Fruit fly (Drosophila melanogaster): Measurements from ENCODE around the gene Zmynd10.

The Zmynd10 gene

dm6 chr3L:13007946-13008462 lies 18.2 kb downstream of the Zmynd10 start (continued):
- no peak for TF ChIP-seq CG14441 (GFP tag; IDR thresholded peaks at IDR 0.05)
- TF ChIP-seq Taf1 (GFP tag; IDR thresholded peaks at IDR 0.05) = no peak
- no peak for TF ChIP-seq chm (GFP tag; IDR thresholded peaks at IDR 0.05)
- TF ChIP-seq pfk (GFP tag; optimal IDR thresholded peaks at IDR 0.05) = no peak
- no peak for TF ChIP-seq cad (GFP tag; optimal IDR thresholded peaks at IDR 0.05)
- peak; percentile 24 for TF ChIP-seq CG17829 (tag; optimal IDR thresholded peaks at IDR 0.05)
- no peak for TF ChIP-seq Oli (tag; optimal IDR thresholded peaks at IDR 0.05)
- TF ChIP-seq prd (optimal IDR thresholded peaks at IDR 0.05) = no peak
- no peak for TF ChIP-seq prd (GFP tag; IDR thresholded peaks at IDR 0.05)
- no peak for TF ChIP-seq Spps (tag; optimal IDR thresholded peaks at IDR 0.05)
- no peak for TF ChIP-seq CG1832 (GFP tag; optimal IDR thresholded peaks at IDR 0.05)
- no peak for TF ChIP-seq D (optimal IDR thresholded peaks at IDR 0.05)
- no peak for TF ChIP-seq D (GFP tag; optimal IDR thresholded peaks at IDR 0.05)
- TF ChIP-seq CG9437 (GFP tag; optimal IDR thresholded peaks at IDR 0.05) = no peak
- no peak for TF ChIP-seq Med (GFP tag)
- TF ChIP-seq salm (tag; optimal IDR thresholded peaks at IDR 0.05) = no peak
- no peak for TF ChIP-seq CG17912 (GFP tag; optimal IDR thresholded peaks at IDR 0.05)
- TF ChIP-seq CrebB (tag; optimal IDR thresholded peaks at IDR 0.05) = no peak
- no peak for TF ChIP-seq tll (GFP tag; optimal IDR thresholded peaks at IDR 0.05)
- TF ChIP-seq Oaz (GFP tag; IDR thresholded peaks at IDR 0.05) = no peak
- no peak for TF ChIP-seq Nf-YC (tag; optimal IDR thresholded peaks at IDR 0.05)
- no peak for TF ChIP-seq ase (GFP tag; IDR thresholded peaks at IDR 0.05)
- no peak for TF ChIP-seq z (GFP tag; IDR thresholded peaks at IDR 0.05)
- TF ChIP-seq CG30020 (tag; optimal IDR thresholded peaks at IDR 0.05) = no peak
- TF ChIP-seq Dref (GFP tag; IDR thresholded peaks at IDR 0.05) = peak; percentile 75
- no peak for TF ChIP-seq emc (GFP tag; optimal IDR thresholded peaks at IDR 0.05)
- TF ChIP-seq Doc2 (GFP tag; IDR thresholded peaks at IDR 0.05) = no peak
- no peak for TF ChIP-seq Usf (GFP tag; optimal IDR thresholded peaks at IDR 0.05)
- TF ChIP-seq chif (GFP tag; optimal IDR thresholded peaks at IDR 0.05) = no peak
- 0 out of 3 replicates have a peak, but pooled peaks have one; percentile 49 for TF ChIP-seq CG14860 (GFP tag; IDR thresholded peaks at IDR 0.05; ENCODE audit: partially characterized antibody)
- TF ChIP-seq sens-2 (GFP tag; IDR thresholded peaks at IDR 0.05) = no peak
- no peak for TF ChIP-seq CG15696 (tag; optimal IDR thresholded peaks at IDR 0.05)
- TF ChIP-seq Sry-δ (GFP tag; optimal IDR thresholded peaks at IDR 0.05) = peak; percentile 13
- TF ChIP-seq Xbp1 (GFP tag; optimal IDR thresholded peaks at IDR 0.05) = no peak
- TF ChIP-seq CG9609 (GFP tag; optimal IDR thresholded peaks at IDR 0.05) = no peak
- TF ChIP-seq CG2129 (GFP tag; IDR thresholded peaks at IDR 0.05; ENCODE audit: partially characterized antibody) = 0 out of 2 replicates have a peak, but pooled peaks have one; percentile 23
- no peak for TF ChIP-seq sens (GFP tag)
- no peak for TF ChIP-seq CG17385 (GFP tag; optimal IDR thresholded peaks at IDR 0.05)
- TF ChIP-seq otp (GFP tag; IDR thresholded peaks at IDR 0.05) = no peak
- no peak for TF ChIP-seq CG2120 (GFP tag; optimal IDR thresholded peaks at IDR 0.05)
- peak; percentile 69 for TF ChIP-seq CG3995 (GFP tag; optimal IDR thresholded peaks at IDR 0.05)
- no peak for TF ChIP-seq fd102C (GFP tag; optimal IDR thresholded peaks at IDR 0.05)
- no peak for TF ChIP-seq Hr78 (GFP tag; optimal IDR thresholded peaks at IDR 0.05)
- TF ChIP-seq CG7745 (tag; optimal IDR thresholded peaks at IDR 0.05) = no peak
- TF ChIP-seq eyg (GFP tag; optimal IDR thresholded peaks at IDR 0.05) = no peak
- TF ChIP-seq wek (GFP tag; optimal IDR thresholded peaks at IDR 0.05) = no peak
- no peak for TF ChIP-seq CG17802 (tag; optimal IDR thresholded peaks at IDR 0.05)
- no peak for TF ChIP-seq CG4617 (GFP tag; optimal IDR thresholded peaks at IDR 0.05; ENCODE audit: borderline replicate concordance)
- TF ChIP-seq CG32767 (GFP tag; IDR thresholded peaks at IDR 0.05) = no peak
- TF ChIP-seq CG7357 (GFP tag; IDR thresholded peaks at IDR 0.05) = no peak
- peak in 1 of 2 experiments; percentile 81 for TF ChIP-seq crp (GFP tag; optimal IDR thresholded peaks at IDR 0.05)
